Worm (Caenorhabditis elegans) whole organism, mixed stage, embryonic: ENCODE data around the gene str-86.

ENCODE experiments used
- mab-5 ChIP-seq: fragments of 150-350 bp; optimal IDR thresholded peaks from 2 replicates; lab custom pipeline; 2014; ENCODE audit warnings: missing biosample characterization, missing genetic modification characterization
- mep-1 ChIP-seq: fragments of 150-350 bp; optimal IDR thresholded peaks from 2 replicates; lab custom pipeline; 2017; ENCODE audit warnings: missing biosample characterization, missing genetic modification reagents, missing genetic modification characterization, inconsistent platforms
- nhr-28 ChIP-seq: fragments of 150-350 bp; optimal IDR thresholded peaks from 2 replicates; lab custom pipeline; 2014; ENCODE audit warnings: missing biosample characterization, missing genetic modification characterization
- pha-4 ChIP-seq: fragments of 150-350 bp; optimal IDR thresholded peaks from 2 replicates; lab custom pipeline; 2018; ENCODE audit warnings: missing biosample characterization, missing genetic modification reagents, missing genetic modification characterization
- snpc-4 ChIP-seq: fragments of 150-350 bp; optimal IDR thresholded peaks from 2 replicates; lab custom pipeline; 2014; ENCODE audit warnings: missing biosample characterization, missing genetic modification characterization

DNA sequence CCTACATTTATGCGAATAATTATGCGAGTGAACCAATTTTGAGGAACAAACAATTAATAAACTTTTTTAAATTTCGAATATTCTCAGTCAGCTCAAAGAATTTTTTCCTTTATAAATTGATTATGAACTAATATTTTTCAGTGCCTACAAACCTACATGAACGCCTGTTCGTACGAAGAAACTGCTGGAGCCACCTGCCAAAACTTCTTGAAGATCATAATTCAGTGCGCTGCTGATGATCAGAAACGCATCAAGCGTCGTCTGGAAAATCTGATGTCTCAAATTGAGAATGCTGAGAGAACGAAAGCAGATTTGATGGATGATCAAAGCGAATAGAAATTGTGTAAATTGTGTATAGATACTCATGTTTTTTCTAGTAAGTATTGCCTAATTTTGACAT, 44.6 kb downstream of the str-86 start:
- TF ChIP-seq pha-4 (tag; lab: Kevin White, UChicago) (no peak), mab-5 (tag; lab: Kevin White, UChicago) (no peak), nhr-28 (no peak), snpc-4 (tag; lab: Kevin White, UChicago) (no peak), mep-1 (tag; lab: Kevin White, UChicago) (no peak)
